Worm (Caenorhabditis elegans) whole organism, L1 larva: Measurements from ENCODE around the gene csn-4.

Experiments
- C04F5.9 ChIP-seq: sonication (generic microtip); optimal IDR thresholded peaks from 2 replicates; lab custom pipeline; 2016; ENCODE audit warnings: missing genetic modification characterization, missing compliant biosample characterization
- C16A3.4 ChIP-seq: fragments of 150-350 bp; optimal IDR thresholded peaks from 2 replicates; lab custom pipeline; 2014; ENCODE audit warnings: missing biosample characterization, missing genetic modification characterization
- C34B4.2 ChIP-seq: sonication (generic microtip); optimal IDR thresholded peaks from 2 replicates; lab custom pipeline; 2017; ENCODE audit warnings: mild to moderate bottlenecking, missing genetic modification characterization, missing compliant biosample characterization
- Y116A8C.19 ChIP-seq: sonication (generic microtip); optimal IDR thresholded peaks from 2 replicates; lab custom pipeline; 2016; ENCODE audit warnings: missing compliant biosample characterization, missing genetic modification characterization, borderline replicate concordance
- aha-1 ChIP-seq: fragments of 150-350 bp; optimal IDR thresholded peaks from 2 replicates; lab custom pipeline; 2014; ENCODE audit warnings: missing biosample characterization, missing genetic modification characterization
- ama-1 ChIP-seq: fragments of 150-350 bp; optimal IDR thresholded peaks from 2 replicates; lab custom pipeline; 2014
- blmp-1 ChIP-seq: fragments of 150-350 bp; optimal IDR thresholded peaks from 2 replicates; lab custom pipeline; 2014; ENCODE audit warnings: missing biosample characterization, missing genetic modification characterization
- ceh-63 ChIP-seq: fragments of 200-800 bp; sonication (Bioruptor generic); optimal IDR thresholded peaks from 2 replicates; lab custom pipeline; 2018; ENCODE audit warnings: mild to moderate bottlenecking, missing genetic modification characterization, missing compliant biosample characterization
- ceh-8 ChIP-seq: fragments of 200-800 bp; sonication (Bioruptor generic); optimal IDR thresholded peaks from 2 replicates; lab custom pipeline; 2018; ENCODE audit warnings: mild to moderate bottlenecking, missing genetic modification characterization, moderate library complexity, missing compliant biosample characterization
- ceh-82 ChIP-seq, 3 experiments: fragments of 150-350 bp in 1 of 3; sonication (generic microtip) in 2 of 3; optimal IDR thresholded peaks; 2 replicates each; lab custom pipeline; 2014 to 2017; ENCODE audit warnings: missing biosample characterization in 3 of 3, missing genetic modification characterization in 3 of 3
- ceh-88 ChIP-seq: fragments of 200-800 bp; sonication (Bioruptor generic); IDR thresholded peaks from 2 replicates; pipeline ENCODE4 v1.3.6; 2022; ENCODE audit warnings: missing genetic modification characterization, missing compliant biosample characterization
- ceh-90 ChIP-seq: sonication (generic microtip); optimal IDR thresholded peaks from 2 replicates; lab custom pipeline; 2016; ENCODE audit warnings: missing genetic modification characterization, missing compliant biosample characterization
- dpl-1 ChIP-seq, 3 experiments: fragments of 150-350 bp in 2 of 3; sonication (generic microtip) in 1 of 3; optimal IDR thresholded peaks; 2 replicates each; lab custom pipeline; 2014 to 2017; ENCODE audit warnings: missing biosample characterization in 3 of 3, missing genetic modification characterization in 3 of 3, missing genetic modification reagents in 3 of 3
- dsc-1 ChIP-seq: sonication (generic microtip); optimal IDR thresholded peaks from 2 replicates; lab custom pipeline; 2016; ENCODE audit warnings: mild to moderate bottlenecking, missing genetic modification characterization, missing compliant biosample characterization
- efl-1 ChIP-seq, 4 experiments: fragments of 150-350 bp; optimal IDR thresholded peaks in 3 of 4; peaks in 1 of 4; 1 replicate in 1 of 4; 2 replicates in 3 of 4; lab custom pipeline; 2014; ENCODE audit warnings: missing biosample characterization in 2 of 4, missing genetic modification characterization in 2 of 4, missing genetic modification reagents in 2 of 4
- egl-27 ChIP-seq, 2 experiments: fragments of 150-350 bp in 1 of 2; sonication (generic microtip); optimal IDR thresholded peaks; 3 replicates each; lab custom pipeline; 2017 to 2018; ENCODE audit warnings: missing biosample characterization in 2 of 2, missing genetic modification characterization in 2 of 2, missing genetic modification reagents in 2 of 2
- ets-5 ChIP-seq: fragments of 200-800 bp; sonication (Bioruptor generic); IDR thresholded peaks from 2 replicates; pipeline ENCODE4 v1.3.6; 2022; ENCODE audit warnings: missing genetic modification characterization, missing compliant biosample characterization
- fkh-8 ChIP-seq: sonication (generic microtip); optimal IDR thresholded peaks from 2 replicates; lab custom pipeline; 2016; ENCODE audit warnings: mild to moderate bottlenecking, missing genetic modification characterization, missing compliant biosample characterization
- hlh-17 ChIP-seq: fragments of 200-800 bp; sonication (Bioruptor generic); optimal IDR thresholded peaks from 2 replicates; lab custom pipeline; 2018; ENCODE audit warnings: missing genetic modification characterization, mild to moderate bottlenecking, missing compliant biosample characterization, moderate library complexity, borderline replicate concordance
- irx-1 ChIP-seq: sonication (generic microtip); optimal IDR thresholded peaks from 2 replicates; lab custom pipeline; 2016; ENCODE audit warnings: missing genetic modification characterization, missing compliant biosample characterization
- isw-1 ChIP-seq: fragments of 200-800 bp; sonication (Bioruptor generic); IDR thresholded peaks from 2 replicates; pipeline ENCODE4 v1.3.6; 2022; ENCODE audit warnings: missing genetic modification characterization, missing compliant biosample characterization
- jun-1 ChIP-seq: fragments of 150-350 bp; optimal IDR thresholded peaks from 2 replicates; lab custom pipeline; 2014; ENCODE audit warnings: missing biosample characterization, missing genetic modification reagents, missing genetic modification characterization
- lin-13 ChIP-seq: fragments of 150-350 bp; optimal IDR thresholded peaks from 2 replicates; lab custom pipeline; 2014; ENCODE audit warnings: missing biosample characterization, missing genetic modification reagents, missing genetic modification characterization
- lin-14 ChIP-seq: fragments of 200-800 bp; sonication (Bioruptor generic); optimal IDR thresholded peaks from 2 replicates; lab custom pipeline; 2018; ENCODE audit warnings: mild to moderate bottlenecking, missing genetic modification characterization, moderate library complexity, missing compliant biosample characterization
- lin-35 ChIP-seq, 2 experiments: fragments of 150-350 bp; optimal IDR thresholded peaks; 2 replicates each; lab custom pipeline; 2014; ENCODE audit warnings: missing biosample characterization in 2 of 2, missing genetic modification characterization in 2 of 2, missing genetic modification reagents in 2 of 2
- lin-39 ChIP-seq: fragments of 150-350 bp; optimal IDR thresholded peaks from 2 replicates; lab custom pipeline; 2014; ENCODE audit warnings: missing biosample characterization, missing genetic modification reagents, missing genetic modification characterization
- lsy-2 ChIP-seq, 2 experiments: fragments of 150-350 bp; optimal IDR thresholded peaks; 2 replicates each; lab custom pipeline; 2014; ENCODE audit warnings: missing biosample characterization in 2 of 2, missing genetic modification characterization in 2 of 2
- nhr-11 ChIP-seq: fragments of 150-350 bp; optimal IDR thresholded peaks from 2 replicates; lab custom pipeline; 2014; ENCODE audit warnings: missing biosample characterization, missing genetic modification characterization
- nhr-12 ChIP-seq: sonication (generic microtip); optimal IDR thresholded peaks from 2 replicates; lab custom pipeline; 2017; ENCODE audit warnings: missing biosample characterization, missing genetic modification characterization
- nhr-19 ChIP-seq: fragments of 200-800 bp; sonication (Bioruptor generic); conservative IDR thresholded peaks from 2 replicates; pipeline ENCODE4 v1.3.6; 2022; ENCODE audit warnings: missing genetic modification characterization, missing compliant biosample characterization
- nhr-28 ChIP-seq: fragments of 150-350 bp; optimal IDR thresholded peaks from 2 replicates; lab custom pipeline; 2014; ENCODE audit warnings: missing biosample characterization, missing genetic modification characterization
- nhr-47 ChIP-seq: sonication (generic microtip); optimal IDR thresholded peaks from 2 replicates; lab custom pipeline; 2016; ENCODE audit warnings: mild to moderate bottlenecking, missing genetic modification characterization, moderate library complexity, missing compliant biosample characterization
- nhr-71 ChIP-seq: sonication (generic microtip); optimal IDR thresholded peaks from 2 replicates; lab custom pipeline; 2016; ENCODE audit warnings: mild to moderate bottlenecking, missing genetic modification characterization, moderate library complexity, missing compliant biosample characterization
- nhr-77 ChIP-seq: fragments of 150-350 bp; optimal IDR thresholded peaks from 2 replicates; lab custom pipeline; 2014; ENCODE audit warnings: missing biosample characterization, missing genetic modification characterization
- nhr-85 ChIP-seq: sonication (generic microtip); peaks from one replicate; lab custom pipeline; 2016; ENCODE audit warnings: missing genetic modification characterization, inconsistent platforms, missing compliant biosample characterization
- nhr-90 ChIP-seq: sonication (generic microtip); optimal IDR thresholded peaks from 2 replicates; lab custom pipeline; 2016; ENCODE audit warnings: mild to moderate bottlenecking, missing genetic modification characterization, missing compliant biosample characterization; ENCODE audit not compliant: poor library complexity
- pag-3 ChIP-seq: sonication (generic microtip); optimal IDR thresholded peaks from 2 replicates; lab custom pipeline; 2017; ENCODE audit warnings: missing genetic modification characterization, mild to moderate bottlenecking, missing compliant biosample characterization, antibody characterized with exemption, borderline replicate concordance; ENCODE audit not compliant: insufficient read depth
- pax-3 ChIP-seq: fragments of 200-800 bp; sonication (Bioruptor generic); optimal IDR thresholded peaks from 2 replicates; lab custom pipeline; 2018; ENCODE audit warnings: mild to moderate bottlenecking, missing genetic modification characterization, moderate library complexity, missing compliant biosample characterization
- pqm-1 ChIP-seq: sonication (generic microtip); optimal IDR thresholded peaks from 3 replicates; lab custom pipeline; 2017; ENCODE audit warnings: missing biosample characterization, missing genetic modification characterization
- rnt-1 ChIP-seq: sonication (generic microtip); optimal IDR thresholded peaks from 2 replicates; lab custom pipeline; 2016; ENCODE audit warnings: mild to moderate bottlenecking, missing genetic modification characterization, moderate library complexity, missing compliant biosample characterization
- skn-1 ChIP-seq: fragments of 150-350 bp; optimal IDR thresholded peaks from 2 replicates; lab custom pipeline; 2014; ENCODE audit warnings: missing biosample characterization, missing genetic modification characterization
- snpc-4 ChIP-seq: fragments of 150-350 bp; optimal IDR thresholded peaks from 2 replicates; lab custom pipeline; 2014; ENCODE audit warnings: missing biosample characterization, missing genetic modification characterization
- snu-23 ChIP-seq: sonication (generic microtip); optimal IDR thresholded peaks from 2 replicates; lab custom pipeline; 2016; ENCODE audit warnings: missing genetic modification characterization, missing compliant biosample characterization
- sptf-1 ChIP-seq: fragments of 150-350 bp; optimal IDR thresholded peaks from 2 replicates; lab custom pipeline; 2014; ENCODE audit warnings: missing biosample characterization, missing genetic modification characterization
- sup-37 ChIP-seq: fragments of 200-800 bp; sonication (Bioruptor generic); optimal IDR thresholded peaks from 2 replicates; lab custom pipeline; 2018; ENCODE audit warnings: mild to moderate bottlenecking, missing genetic modification characterization, missing compliant biosample characterization
- tlp-1 ChIP-seq: fragments of 150-350 bp; optimal IDR thresholded peaks from 2 replicates; lab custom pipeline; 2014; ENCODE audit warnings: missing biosample characterization, missing genetic modification characterization
- unc-30 ChIP-seq: sonication (generic microtip); optimal IDR thresholded peaks from 2 replicates; lab custom pipeline; 2017; ENCODE audit warnings: missing biosample characterization, missing genetic modification characterization
- unc-62 ChIP-seq: fragments of 150-350 bp; optimal IDR thresholded peaks from 2 replicates; lab custom pipeline; 2014; ENCODE audit warnings: missing biosample characterization, missing genetic modification reagents, missing genetic modification characterization
- vab-15 ChIP-seq: sonication (generic microtip); optimal IDR thresholded peaks from 2 replicates; lab custom pipeline; 2017; ENCODE audit warnings: missing genotype, mild to moderate bottlenecking, missing genetic modification characterization, missing compliant biosample characterization
- xbp-1 ChIP-seq: sonication (generic microtip); optimal IDR thresholded peaks from 2 replicates; lab custom pipeline; 2016; ENCODE audit warnings: missing genetic modification characterization, missing compliant biosample characterization
- zag-1 ChIP-seq: fragments of 150-350 bp; optimal IDR thresholded peaks from 2 replicates; lab custom pipeline; 2014; ENCODE audit warnings: missing biosample characterization, missing genetic modification characterization
- zip-4 ChIP-seq: fragments of 200-800 bp; sonication (Bioruptor generic); optimal IDR thresholded peaks from 2 replicates; lab custom pipeline; 2018; ENCODE audit warnings: mild to moderate bottlenecking, missing genetic modification characterization, moderate library complexity, missing compliant biosample characterization
- ztf-4 ChIP-seq: fragments of 150-350 bp; optimal IDR thresholded peaks from 2 replicates; lab custom pipeline; 2014; ENCODE audit warnings: missing biosample characterization, missing genetic modification characterization

Gene csn-4

ce11 chrIV:1108030-1108429, 21.2 kb upstream of the csn-4 start (continued):
- TF ChIP-seq ceh-82 (tag; optimal IDR thresholded peaks at IDR 0.05; lab: Kevin White, UChicago) (no peak), rnt-1 (peak; percentile 88), C04F5.9 (tag; lab: Kevin White, UChicago) (peak; percentile 34), snu-23 (peak; percentile 72), nhr-12 (no peak), fkh-8 (tag; lab: Kevin White, UChicago) (no peak), lin-13 (GFP tag; lab: Kevin White, UChicago) (no peak), ceh-63 (no peak), pag-3 (peak; percentile 53), ztf-4 (tag; lab: Kevin White, UChicago) (peak; percentile 33), nhr-77 (no peak), efl-1 (optimal IDR thresholded peaks at IDR 0.05; lab: Kevin White, UChicago) (peak in 1 of 2 experiments; percentile 19), efl-1 (GFP tag; optimal IDR thresholded peaks at IDR 0.05 in 1 of 2; lab: Kevin White, UChicago) (no peak), unc-30 (no peak), sup-37 (no peak), xbp-1 (tag; lab: Kevin White, UChicago) (peak; percentile 7), ceh-90 (no peak), pax-3 (tag; lab: Kevin White, UChicago) (no peak), hlh-17 (no peak), nhr-85 (tag; lab: Kevin White, UChicago) (no peak), lin-39 (tag; lab: Kevin White, UChicago) (peak; percentile 85), nhr-19 (GFP tag; lab: Robert Waterston, UW) (peak; percentile 63), sptf-1 (tag; lab: Kevin White, UChicago) (no peak), C34B4.2 (tag; lab: Kevin White, UChicago) (no peak), aha-1 (tag; lab: Kevin White, UChicago) (no peak), nhr-71 (tag; lab: Kevin White, UChicago) (peak; percentile 88), ets-5 (no peak), ama-1 (lab: Kevin White, UChicago) (no peak), isw-1 (GFP tag; lab: Robert Waterston, UW) (no peak), ceh-88 (GFP tag; lab: Robert Waterston, UW) (no peak), nhr-90 (no peak), blmp-1 (tag; lab: Kevin White, UChicago) (no peak), vab-15 (tag; lab: Kevin White, UChicago) (no peak), skn-1 (tag; lab: Kevin White, UChicago) (no peak), snpc-4 (tag; lab: Kevin White, UChicago) (no peak), irx-1 (tag; lab: Kevin White, UChicago) (no peak), zip-4 (GFP tag; lab: Kevin White, UChicago) (no peak), egl-27 (tag; optimal IDR thresholded peaks at IDR 0.05; lab: Kevin White, UChicago) (no peak), unc-62 (no peak), dsc-1 (tag; lab: Kevin White, UChicago) (peak; percentile 70), jun-1 (tag; lab: Kevin White, UChicago) (no peak), nhr-47 (tag; lab: Kevin White, UChicago) (peak; percentile 28), nhr-28 (tag; lab: Kevin White, UChicago) (no peak), tlp-1 (no peak), Y116A8C.19 (tag; lab: Kevin White, UChicago) (no peak), lsy-2 (tag; optimal IDR thresholded peaks at IDR 0.05; lab: Kevin White, UChicago) (peak; percentile 39 to 50), lin-14 (peak; percentile 80), nhr-11 (no peak), ceh-8 (GFP tag; lab: Kevin White, UChicago) (no peak), pqm-1 (no peak), dpl-1 (GFP tag; optimal IDR thresholded peaks at IDR 0.05; lab: Kevin White, UChicago) (no peak), lin-35 (GFP tag; optimal IDR thresholded peaks at IDR 0.05; lab: Kevin White, UChicago) (no peak), C16A3.4 (tag; lab: Kevin White, UChicago) (no peak), zag-1 (tag; lab: Kevin White, UChicago) (no peak)
